Worm (Caenorhabditis elegans): ENCODE data around the gene clec-37.

clec-37 gene

DNA sequence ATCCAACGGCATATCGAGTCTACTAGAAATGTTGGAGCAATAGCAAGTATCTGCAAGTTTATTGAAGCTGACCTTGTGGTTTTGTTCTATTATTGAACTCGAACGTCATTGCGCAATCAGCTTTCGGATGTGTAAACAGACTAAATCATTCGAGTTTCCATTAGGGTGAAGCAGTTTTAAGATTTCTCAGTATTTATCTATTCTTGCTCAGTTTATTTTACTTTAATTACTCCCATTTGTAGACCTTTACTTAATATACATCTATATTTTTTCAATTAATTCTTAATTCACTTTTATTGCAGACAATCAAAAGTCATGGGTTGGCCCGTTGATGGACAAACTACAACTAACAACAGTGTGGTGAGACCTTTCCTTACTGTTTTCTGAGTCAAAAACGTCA, 28.8 kb upstream of the clec-37 start, which contains the start of gene F09C6.14:
Gene F09C6.14 (plus strand): TSS at position 301 of the 400 bp plus-strand sequence.
- TF ChIP-seq nhr-12 (tag; optimal IDR thresholded peaks at IDR 0.05) = no peak

DNA sequence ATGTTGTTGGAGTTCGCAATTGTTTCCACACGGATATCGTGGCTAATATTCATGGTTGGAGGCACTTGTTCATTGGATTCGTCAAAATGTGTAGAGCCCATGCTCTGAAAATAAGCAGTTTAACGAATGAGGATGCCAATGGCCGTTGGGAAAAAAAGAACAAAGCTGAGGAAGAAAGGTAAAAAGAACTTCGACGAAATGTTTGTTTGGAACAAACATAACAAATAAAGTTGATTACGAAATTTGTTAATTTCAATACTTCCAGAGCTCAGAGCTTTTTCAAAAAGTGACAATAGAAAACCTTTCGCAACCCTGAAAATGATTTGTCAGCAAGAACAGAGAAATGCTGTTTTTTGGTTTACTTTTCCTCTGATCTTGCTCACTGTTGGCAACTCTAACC, 28.2 kb upstream of the clec-37 start, which contains the start of gene F09C6.3:
Gene F09C6.3 (minus strand): TSS at position 101 of the 400 bp plus-strand sequence.
- TF ChIP-seq gmeb-1 (tag; optimal IDR thresholded peaks at IDR 0.05) (no peak), nhr-25 (tag; optimal IDR thresholded peaks at IDR 0.05) (no peak), ztf-1 (GFP tag; conservative IDR thresholded peaks at IDR 0.05) (no peak), lsy-2 (tag; optimal IDR thresholded peaks at IDR 0.05) (no peak), unc-39 (tag; optimal IDR thresholded peaks at IDR 0.05) (no peak), nhr-23 (tag; optimal IDR thresholded peaks at IDR 0.05) (no peak), alr-1 (tag; optimal IDR thresholded peaks at IDR 0.05) (no peak), ama-1 (optimal IDR thresholded peaks at IDR 0.05) (no peak), zag-1 (tag; optimal IDR thresholded peaks at IDR 0.05) (no peak), sem-4 (tag; optimal IDR thresholded peaks at IDR 0.05) (no peak), egl-27 (tag; optimal IDR thresholded peaks at IDR 0.05) (no peak), crh-2 (tag; optimal IDR thresholded peaks at IDR 0.05) (no peak), nhr-77 (tag; optimal IDR thresholded peaks at IDR 0.05) (no peak), nhr-129 (tag; optimal IDR thresholded peaks at IDR 0.05) (no peak), unc-55 (GFP tag; optimal IDR thresholded peaks at IDR 0.05) (no peak), Y55F3AM.14 (GFP tag; optimal IDR thresholded peaks at IDR 0.05) (no peak), fos-1 (tag; optimal IDR thresholded peaks at IDR 0.05) (no peak), lin-13 (GFP tag; optimal IDR thresholded peaks at IDR 0.05) (no peak)

DNA sequence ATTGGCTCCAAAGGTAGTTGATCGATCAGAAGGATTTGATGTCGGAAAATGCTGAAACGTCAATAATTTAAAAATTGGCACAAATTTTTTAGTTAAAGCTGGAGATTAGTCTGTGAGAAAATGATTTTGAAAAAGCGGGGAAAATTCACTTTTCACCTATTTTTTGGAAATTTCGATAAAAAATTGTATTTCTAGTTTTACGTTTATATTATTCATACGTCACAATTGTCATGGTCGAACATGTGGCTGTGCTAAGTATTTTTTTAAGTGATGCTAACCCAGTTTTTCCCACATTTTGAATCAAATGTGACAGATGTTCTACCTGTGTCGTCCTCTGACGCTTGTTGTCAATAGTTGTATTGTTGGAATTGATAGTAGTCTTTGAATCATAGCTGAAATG, 27.6 kb upstream of the clec-37 start:
- TF ChIP-seq unc-62 (GFP tag; optimal IDR thresholded peaks at IDR 0.05) (no peak), elt-1 (tag; optimal IDR thresholded peaks at IDR 0.05) (no peak), lsy-2 (tag; optimal IDR thresholded peaks at IDR 0.05) (no peak), lin-13 (GFP tag; optimal IDR thresholded peaks at IDR 0.05) (no peak), F13H6.1 (tag; optimal IDR thresholded peaks at IDR 0.05) (no peak), lin-39 (tag; optimal IDR thresholded peaks at IDR 0.05) (no peak), Y55F3AM.14 (GFP tag; optimal IDR thresholded peaks at IDR 0.05) (no peak), skn-1 (tag; optimal IDR thresholded peaks at IDR 0.05) (no peak), zag-1 (tag; optimal IDR thresholded peaks at IDR 0.05) (no peak), nhr-12 (tag; optimal IDR thresholded peaks at IDR 0.05) (no peak), ama-1 (optimal IDR thresholded peaks at IDR 0.05) (no peak), alr-1 (tag; optimal IDR thresholded peaks at IDR 0.05) (no peak), dmd-4 (tag; optimal IDR thresholded peaks at IDR 0.05) (no peak), mab-5 (tag; optimal IDR thresholded peaks at IDR 0.05) (no peak), nhr-6 (tag; optimal IDR thresholded peaks at IDR 0.05) (no peak)

DNA sequence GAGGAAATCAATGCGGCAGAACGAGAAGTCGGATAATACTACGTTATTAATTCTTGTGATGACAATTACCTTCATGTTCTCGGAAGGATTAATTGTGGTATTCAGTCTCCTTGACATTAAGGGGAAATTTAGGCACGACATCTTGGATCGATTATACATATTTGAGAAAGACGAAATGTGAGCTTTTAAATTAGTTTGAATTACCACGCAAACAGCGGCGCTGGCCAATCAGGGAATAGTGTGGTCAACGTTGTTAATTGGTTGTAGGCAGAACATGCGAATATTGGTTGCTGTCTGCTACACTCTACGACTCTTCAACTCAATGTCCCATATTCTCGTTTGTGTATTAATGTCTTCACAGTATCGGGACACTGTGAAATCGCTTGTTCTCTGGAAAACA, 23.1 kb upstream of the clec-37 start, which contains the start of gene F49A5.10:
Gene F49A5.10 (plus strand): TSS at position 301 of the 400 bp plus-strand sequence.
- TF ChIP-seq aly-2 (tag; optimal IDR thresholded peaks at IDR 0.05) = no peak
- TF ChIP-seq sma-3 (GFP tag; optimal IDR thresholded peaks at IDR 0.05) = no peak
- no peak for TF ChIP-seq lin-11 (tag; optimal IDR thresholded peaks at IDR 0.05)
- TF ChIP-seq nhr-11 (tag; optimal IDR thresholded peaks at IDR 0.05) = no peak
- TF ChIP-seq nhr-10 (tag; optimal IDR thresholded peaks at IDR 0.05) = no peak

DNA sequence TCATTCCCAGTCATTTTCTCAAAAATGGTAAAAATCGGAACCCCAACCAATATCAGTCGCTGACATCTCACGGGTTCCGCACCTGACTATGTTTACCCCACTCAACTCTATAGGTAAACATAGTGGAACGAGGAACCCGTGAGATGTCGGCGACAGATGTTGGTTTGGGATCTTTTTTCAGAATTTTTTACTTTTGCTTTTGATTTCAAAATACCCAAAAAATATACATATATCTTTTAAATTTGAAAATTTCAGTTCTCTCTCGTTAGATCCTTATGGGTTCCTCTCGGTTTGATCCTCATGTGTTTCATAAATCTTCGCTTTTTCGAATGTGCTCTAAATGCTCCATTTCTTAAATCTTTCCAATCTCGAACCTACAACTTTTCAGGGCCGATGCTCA, 21.7 kb upstream of the clec-37 start, which contains the start of gene srw-23:
Gene srw-23 (plus strand): TSS at position 301 of the 400 bp plus-strand sequence.
- TF ChIP-seq alr-1 (tag; optimal IDR thresholded peaks at IDR 0.05) (no peak), lsy-2 (tag; optimal IDR thresholded peaks at IDR 0.05) (no peak), nhr-129 (tag; optimal IDR thresholded peaks at IDR 0.05) (no peak), aly-2 (tag; optimal IDR thresholded peaks at IDR 0.05) (no peak)

DNA sequence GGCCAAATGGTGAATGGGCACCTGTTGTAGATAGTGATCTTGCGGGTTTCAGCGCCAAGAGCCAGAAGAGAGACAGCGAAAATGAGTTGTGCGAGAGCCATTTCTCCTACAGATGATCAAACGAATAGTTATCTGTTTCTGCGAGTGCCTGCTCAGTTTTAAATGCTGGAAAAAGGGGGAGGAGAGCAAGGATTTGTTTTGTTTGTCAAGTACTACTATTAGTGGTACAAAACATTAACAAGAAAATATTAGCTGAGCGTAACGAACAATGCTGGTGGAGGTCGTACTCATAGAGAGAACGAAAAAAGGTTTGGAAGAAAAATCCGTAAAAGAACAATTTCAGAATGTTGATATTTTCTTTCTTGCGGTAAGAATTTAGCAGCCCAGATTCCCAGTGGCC, 19.5 kb upstream of the clec-37 start, which contains the start of gene thn-4:
Gene thn-4 (minus strand): TSS at position 101 of the 400 bp plus-strand sequence.
- no peak for TF ChIP-seq fos-1 (tag; optimal IDR thresholded peaks at IDR 0.05)
- TF ChIP-seq skn-1 (tag; optimal IDR thresholded peaks at IDR 0.05) = no peak
- TF ChIP-seq mab-5 (tag; optimal IDR thresholded peaks at IDR 0.05) = no peak
- TF ChIP-seq ztf-1 (GFP tag; conservative IDR thresholded peaks at IDR 0.05) = no peak
- TF ChIP-seq ztf-11 (tag; optimal IDR thresholded peaks at IDR 0.05) = no peak
